Fruit fly (Drosophila melanogaster): ENCODE data around the gene sgl.

Gene sgl

DNA sequence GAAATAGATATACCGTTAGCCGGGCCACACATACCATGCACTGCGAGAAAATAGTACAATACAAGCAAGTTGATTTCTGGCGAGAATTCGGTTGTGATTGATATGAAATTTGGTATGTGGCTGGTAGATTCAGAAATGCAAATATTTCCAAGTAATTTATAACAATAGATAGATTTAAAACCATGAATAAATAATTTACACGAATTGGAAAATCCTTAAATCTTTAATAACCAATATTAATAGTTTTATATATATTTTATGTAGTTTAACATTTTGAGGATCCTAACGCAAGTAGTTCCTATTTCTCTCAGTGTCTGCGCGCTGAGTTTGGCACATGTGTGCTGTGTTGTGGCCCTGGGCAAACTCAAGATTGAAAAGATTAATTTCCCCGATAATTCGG is 17.3 kb upstream of the sgl start (continued):
- TF ChIP-seq Rx (GFP tag; IDR thresholded peaks at IDR 0.05): no peak
- TF ChIP-seq Usf (GFP tag; optimal IDR thresholded peaks at IDR 0.05): peak; percentile 33
- no peak for TF ChIP-seq CG2889 (GFP tag; IDR thresholded peaks at IDR 0.05)
- TF ChIP-seq HLH54F (GFP tag; optimal IDR thresholded peaks at IDR 0.05): no peak
- peak; percentile 71 for TF ChIP-seq CoRest (tag; optimal IDR thresholded peaks at IDR 0.05)
- TF ChIP-seq E2f2 (GFP tag; IDR thresholded peaks at IDR 0.05): no peak; the same call in 1 of the 2 replicates
- TF ChIP-seq Ets97D (GFP tag; optimal IDR thresholded peaks at IDR 0.05): no peak
- TF ChIP-seq Dp (GFP tag; optimal IDR thresholded peaks at IDR 0.05): no peak
- TF ChIP-seq trh (GFP tag; optimal IDR thresholded peaks at IDR 0.05): no peak
- TF ChIP-seq Lhr (GFP tag; optimal IDR thresholded peaks at IDR 0.05): peak; percentile 30
- TF ChIP-seq Mes4 (GFP tag; optimal IDR thresholded peaks at IDR 0.05): no peak
- TF ChIP-seq nerfin-1 (tag; optimal IDR thresholded peaks at IDR 0.05): no peak
- no peak for TF ChIP-seq Ravus (GFP tag; IDR thresholded peaks at IDR 0.05)
- no peak for TF ChIP-seq sc (optimal IDR thresholded peaks at IDR 0.05)
- TF ChIP-seq sc (GFP tag; optimal IDR thresholded peaks at IDR 0.05): peak; percentile 47
- no peak for TF ChIP-seq grn (GFP tag; optimal IDR thresholded peaks at IDR 0.05)
- no peak for TF ChIP-seq dimm (GFP tag; IDR thresholded peaks at IDR 0.05)
- peak; percentile 29 for TF ChIP-seq Six4 (GFP tag; optimal IDR thresholded peaks at IDR 0.05)
- no peak; the same call in 1 of the 2 replicates for TF ChIP-seq HLH3B (GFP tag; IDR thresholded peaks at IDR 0.05)
- TF ChIP-seq CG12769 (tag; optimal IDR thresholded peaks at IDR 0.05): no peak
- peak; percentile 14 for TF ChIP-seq CG12155 (GFP tag; optimal IDR thresholded peaks at IDR 0.05)
- TF ChIP-seq CG43689 (GFP tag; IDR thresholded peaks at IDR 0.05): no peak
- TF ChIP-seq CG8359 (GFP tag; optimal IDR thresholded peaks at IDR 0.05; ENCODE audit: borderline replicate concordance): no peak
- TF ChIP-seq CG30431 (GFP tag; optimal IDR thresholded peaks at IDR 0.05): peak; percentile 62
- TF ChIP-seq chm (GFP tag; IDR thresholded peaks at IDR 0.05): no peak
- peak; percentile 61 for TF ChIP-seq Xrp1 (GFP tag; IDR thresholded peaks at IDR 0.05)
- no peak for TF ChIP-seq CG12299 (tag; optimal IDR thresholded peaks at IDR 0.05)
- TF ChIP-seq Optix (GFP tag; IDR thresholded peaks at IDR 0.05): no peak
- no peak for TF ChIP-seq Atf3 (GFP tag; optimal IDR thresholded peaks at IDR 0.05)
- TF ChIP-seq Nf-YB (GFP tag; optimal IDR thresholded peaks at IDR 0.05): no peak
- TF ChIP-seq CG17912 (GFP tag; optimal IDR thresholded peaks at IDR 0.05): no peak
- peak; percentile 64 for TF ChIP-seq CG13424 (tag; optimal IDR thresholded peaks at IDR 0.05)
- TF ChIP-seq ci (GFP tag; IDR thresholded peaks at IDR 0.05): no peak
- no peak for TF ChIP-seq CG11560 (tag; IDR thresholded peaks at IDR 0.05)
- no peak for TF ChIP-seq hb (GFP tag; IDR thresholded peaks at IDR 0.05; ENCODE audit: partially characterized antibody)
- TF ChIP-seq scrt (GFP tag; optimal IDR thresholded peaks at IDR 0.05): no peak
- no peak for TF ChIP-seq CG14050 (GFP tag; IDR thresholded peaks at IDR 0.05)
- TF ChIP-seq CG17328 (GFP tag; IDR thresholded peaks at IDR 0.05): peak; percentile 34; the same call in 1 of the 2 replicates
- no peak for TF ChIP-seq danr (GFP tag; IDR thresholded peaks at IDR 0.05)
- peak; percentile 25 for TF ChIP-seq odd (GFP tag; optimal IDR thresholded peaks at IDR 0.05)
- no peak for TF ChIP-seq CG9609 (GFP tag; optimal IDR thresholded peaks at IDR 0.05)

DNA sequence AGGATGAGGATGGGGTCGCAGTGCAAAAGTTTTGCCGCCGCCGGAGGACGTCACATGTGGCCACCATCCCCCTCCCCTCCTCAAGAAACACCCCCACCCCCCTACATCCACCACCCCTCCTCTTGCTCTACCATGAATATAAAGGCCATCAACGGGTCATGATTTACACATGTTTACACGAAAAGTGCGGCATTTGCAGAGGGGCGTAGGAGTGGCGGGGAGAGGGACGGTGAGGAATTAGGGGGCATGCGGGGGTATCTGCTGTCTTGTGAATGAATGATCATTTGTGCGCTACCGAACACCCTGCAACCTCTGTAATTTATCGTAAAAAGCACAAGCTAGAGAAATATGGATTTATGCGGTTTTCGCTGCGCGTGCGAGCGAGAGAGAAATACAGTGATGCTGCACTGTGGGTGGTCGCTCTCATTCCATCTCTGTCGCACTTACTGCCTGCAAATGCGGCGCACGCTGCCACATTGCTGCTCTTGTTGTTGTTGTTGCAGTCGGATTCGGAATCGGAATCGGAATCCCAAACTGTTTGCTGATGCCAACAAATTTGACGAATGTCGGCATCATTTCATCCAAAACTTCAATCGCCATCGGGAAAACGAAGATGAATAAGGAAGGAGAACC is 16.7 kb upstream of the sgl start:
- TF ChIP-seq chif (GFP tag; optimal IDR thresholded peaks at IDR 0.05) (no peak), sr (GFP tag; IDR thresholded peaks at IDR 0.05) (peak; percentile 58; the same call in 1 of the 3 replicates), CG11560 (tag; IDR thresholded peaks at IDR 0.05) (no peak), Dip2 (GFP tag; IDR thresholded peaks at IDR 0.05) (no peak), kni (GFP tag; optimal IDR thresholded peaks at IDR 0.05) (no peak), CG12659 (GFP tag; optimal IDR thresholded peaks at IDR 0.05) (no peak), Hr78 (GFP tag; optimal IDR thresholded peaks at IDR 0.05) (peak in 1 of 2 experiments; percentile 5), pfk (GFP tag; optimal IDR thresholded peaks at IDR 0.05) (no peak), CG10321 (GFP tag; IDR thresholded peaks at IDR 0.05) (peak; percentile 81), Ets97D (GFP tag; optimal IDR thresholded peaks at IDR 0.05) (no peak), sd (tag; optimal IDR thresholded peaks at IDR 0.05) (peak; percentile 10), NC2α (GFP tag; optimal IDR thresholded peaks at IDR 0.05) (no peak), lmd (GFP tag; IDR thresholded peaks at IDR 0.05) (0 out of 2 replicates have a peak, but pooled peaks have one; percentile 23), CG2199 (GFP tag; IDR thresholded peaks at IDR 0.05) (0 out of 3 replicates have a peak, but pooled peaks have one; percentile 52), Nf-YB (GFP tag; optimal IDR thresholded peaks at IDR 0.05) (peak; percentile 10)

Measured in whole organism, embryonic.